Worm (Caenorhabditis elegans) whole organism, L4/young adult: Measurements from ENCODE around the gene mrpl-2.
"Not testable (repeated sequence)": the region's sequence is repeated elsewhere in the genome, so short reads cannot be mapped to it uniquely, and the experiment has no call there.

ENCODE experiments used
- W03F9.2 ChIP-seq: fragments of 150-350 bp; optimal IDR thresholded peaks from 2 replicates; lab custom pipeline; 2014; ENCODE audit warnings: missing biosample characterization, missing genetic modification characterization
- dao-5 ChIP-seq: sonication (generic microtip); optimal IDR thresholded peaks from 2 replicates; lab custom pipeline; 2016; ENCODE audit warnings: missing genotype, missing genetic modification characterization, moderate library complexity, missing compliant biosample characterization
- him-1 ChIP-seq: sonication (generic microtip); optimal IDR thresholded peaks from 2 replicates; lab custom pipeline; 2016; ENCODE audit warnings: missing genotype, missing genetic modification reagents, missing genetic modification characterization, missing compliant biosample characterization

mrpl-2 gene

ce11 chrIV:762486-763376, 10.3 kb upstream of the mrpl-2 start:
- TF ChIP-seq dao-5 (tag; lab: Kevin White, UChicago), result no peak
- no peak for TF ChIP-seq him-1 (tag; lab: Kevin White, UChicago)
- no peak for TF ChIP-seq W03F9.2 (tag; lab: Kevin White, UChicago)

- TF ChIP-seq dao-5 (tag; lab: Kevin White, UChicago) (no peak), him-1 (tag; lab: Kevin White, UChicago) (no peak), W03F9.2 (tag; lab: Kevin White, UChicago) (no peak)
Observed at ce11 chrIV:763377-764063, 9.5 kb upstream of the mrpl-2 start, which contains the start of gene col-103. Gene col-103 (minus strand): TSS chrIV:763678.

- TF ChIP-seq him-1 (tag; lab: Kevin White, UChicago), result no peak
- TF ChIP-seq W03F9.2 (tag; lab: Kevin White, UChicago), result no peak
Observed at ce11 chrIV:768312-768711, 4.7 kb upstream of the mrpl-2 start, which contains the start of gene F56B3.2. Gene F56B3.2 (minus strand): TSS chrIV:768584.

ce11 chrIV:771061-771460, 2.0 kb upstream of the mrpl-2 start, which contains the start of gene F56B3.9:
Gene F56B3.9 (plus strand): TSS chrIV:771361.
- TF ChIP-seq him-1, dao-5, W03F9.2 (tag; lab: Kevin White, UChicago): not testable (repeated sequence)

ce11 chrIV:773580-773979, 543 bp downstream of the mrpl-2 start:
- no peak for TF ChIP-seq W03F9.2 (tag; lab: Kevin White, UChicago)
- TF ChIP-seq him-1 (tag; lab: Kevin White, UChicago), result no peak
- TF ChIP-seq dao-5 (tag; lab: Kevin White, UChicago), result no peak

ce11 chrIV:778484-778883, 5.4 kb downstream of the mrpl-2 start, which contains the start of gene ugt-52:
Gene ugt-52 (plus strand): TSS chrIV:778784.
- TF ChIP-seq him-1 (tag; lab: Kevin White, UChicago), result no peak
- no peak for TF ChIP-seq dao-5 (tag; lab: Kevin White, UChicago)

ce11 chrIV:782393-782792, 9.4 kb downstream of the mrpl-2 start:
- TF ChIP-seq him-1 (tag; lab: Kevin White, UChicago), result no peak
- TF ChIP-seq W03F9.2 (tag; lab: Kevin White, UChicago), result no peak
- no peak for TF ChIP-seq dao-5 (tag; lab: Kevin White, UChicago)

- no peak for TF ChIP-seq W03F9.2 (tag; lab: Kevin White, UChicago)
- no peak for TF ChIP-seq him-1 (tag; lab: Kevin White, UChicago)
- TF ChIP-seq dao-5 (tag; lab: Kevin White, UChicago), result no peak
Observed at ce11 chrIV:787755-788154, 14.7 kb downstream of the mrpl-2 start, which contains the start of gene F56B3.6. Gene F56B3.6 (plus strand): TSS chrIV:788055.

ce11 chrIV:794275-794674, 21.2 kb downstream of the mrpl-2 start, which contains the start of gene F56B3.4:
Gene F56B3.4 (minus strand): TSS chrIV:794275.
- TF ChIP-seq W03F9.2 (tag; lab: Kevin White, UChicago), result no peak
- TF ChIP-seq him-1 (tag; lab: Kevin White, UChicago), result no peak

- TF ChIP-seq dao-5 (tag; lab: Kevin White, UChicago) (no peak), him-1 (tag; lab: Kevin White, UChicago) (no peak), W03F9.2 (tag; lab: Kevin White, UChicago) (no peak)
Observed at ce11 chrIV:795383-795872, 22.4 kb downstream of the mrpl-2 start, which contains the start of gene skr-18. Gene skr-18 (minus strand): TSS chrIV:795433.

ce11 chrIV:796521-797073, 23.6 kb downstream of the mrpl-2 start, which contains the start of the genes F56B3.11 and ech-5:
Gene F56B3.11 (minus strand): TSS chrIV:796571.
Gene ech-5 (plus strand): TSS chrIV:797023.
- TF ChIP-seq him-1 (tag; lab: Kevin White, UChicago), result peak; percentile 6
- no peak for TF ChIP-seq dao-5 (tag; lab: Kevin White, UChicago)
- peak; percentile 80 for TF ChIP-seq W03F9.2 (tag; lab: Kevin White, UChicago)

- no peak for TF ChIP-seq W03F9.2 (tag; lab: Kevin White, UChicago)
- TF ChIP-seq dao-5 (tag; lab: Kevin White, UChicago), result no peak
Observed at ce11 chrIV:800518-800917, 27.5 kb downstream of the mrpl-2 start, which contains the start of gene mrpl-46. Gene mrpl-46 (plus strand): TSS chrIV:800818.
